Fruit fly (Drosophila melanogaster) whole organism, embryonic: ENCODE data around the gene lilli.
A peak's percentile ranks its signal among the peaks of the same experiment; 100 is the strongest.

ENCODE experiments used
- Adf1 ChIP-seq: fragments of 200-800 bp; sonication (Bioruptor generic); IDR thresholded peaks from 2 replicates; pipeline ENCODE4 v1.3.6; 2022; ENCODE audit warnings: missing biosample characterization, missing genetic modification characterization
- Atf6 ChIP-seq: fragments of 200-800 bp; sonication (Bioruptor generic); IDR thresholded peaks from 2 replicates; pipeline ENCODE4 v1.3.6; 2022; ENCODE audit warnings: missing biosample characterization, missing genetic modification characterization
- Awh ChIP-seq: fragments of 200-800 bp; sonication (Bioruptor generic); IDR thresholded peaks from 2 replicates; pipeline ENCODE4, ENCODE4 v1.3.6; 2022; ENCODE audit warnings: missing biosample characterization, missing genetic modification characterization
- CG10267 ChIP-seq: fragments of 200-800 bp; sonication (Bioruptor generic); optimal IDR thresholded peaks from 2 replicates; lab custom pipeline; 2018; ENCODE audit warnings: missing biosample characterization, mild to moderate bottlenecking, missing genetic modification characterization, moderate library complexity
- CG10321 ChIP-seq: fragments of 200-800 bp; sonication (Bioruptor generic); IDR thresholded peaks from 2 replicates; pipeline ENCODE4 v1.3.6; 2022; ENCODE audit warnings: missing biosample characterization, missing genetic modification characterization
- CG10462 ChIP-seq: fragments of 200-800 bp; sonication (Bioruptor generic); optimal IDR thresholded peaks from 2 replicates; lab custom pipeline; 2016; ENCODE audit warnings: missing biosample characterization, missing genetic modification characterization
- CG11504 ChIP-seq: fragments of 200-800 bp; sonication (Bioruptor generic); optimal IDR thresholded peaks from 3 replicates; lab custom pipeline; 2019; ENCODE audit warnings: missing biosample characterization, mild to moderate bottlenecking, missing genetic modification characterization, moderate library complexity
- CG12236 ChIP-seq: fragments of 200-800 bp; sonication (Bioruptor generic); optimal IDR thresholded peaks from 2 replicates; lab custom pipeline; 2016; ENCODE audit warnings: missing biosample characterization, missing genetic modification characterization
- CG12659 ChIP-seq: fragments of 200-800 bp; sonication (Bioruptor generic); optimal IDR thresholded peaks from 3 replicates; lab custom pipeline; 2017; ENCODE audit warnings: mild to moderate bottlenecking, missing biosample characterization, missing genetic modification reagents, missing genetic modification characterization
- CG13123 ChIP-seq: fragments of 200-800 bp; sonication (Bioruptor generic); optimal IDR thresholded peaks from 2 replicates; lab custom pipeline; 2016; ENCODE audit warnings: missing biosample characterization, missing genetic modification characterization
- CG14014 ChIP-seq: fragments of 200-800 bp; sonication (Bioruptor generic); IDR thresholded peaks from 2 replicates; pipeline ENCODE4 v1.3.6; 2022; ENCODE audit warnings: missing biosample characterization, missing genetic modification characterization
- CG14667 ChIP-seq: fragments of 200-800 bp; sonication (Bioruptor generic); IDR thresholded peaks from 2 replicates; pipeline ENCODE4 v1.3.6; 2022; ENCODE audit warnings: missing biosample characterization, missing genetic modification characterization
- CG18011 ChIP-seq: fragments of 200-800 bp; sonication (Bioruptor generic); optimal IDR thresholded peaks from 2 replicates; lab custom pipeline; 2017; ENCODE audit warnings: missing biosample characterization, missing genetic modification characterization, mild to moderate bottlenecking, moderate library complexity, missing genotype
- CG30431 ChIP-seq: fragments of 200-800 bp; sonication (Bioruptor generic); optimal IDR thresholded peaks from 2 replicates; lab custom pipeline; 2017; ENCODE audit warnings: missing biosample characterization, missing genetic modification characterization
- CG31224 ChIP-seq: fragments of 200-800 bp; sonication (Bioruptor generic); IDR thresholded peaks from 2 replicates; pipeline ENCODE4 v1.3.6; 2022; ENCODE audit warnings: missing biosample characterization, missing genetic modification characterization
- CG34376 ChIP-seq: fragments of 200-800 bp; sonication (Bioruptor generic); optimal IDR thresholded peaks from 2 replicates; lab custom pipeline; 2018; ENCODE audit warnings: missing biosample characterization, mild to moderate bottlenecking, missing genetic modification characterization
- CG3838 ChIP-seq: fragments of 200-800 bp; sonication (Bioruptor generic); optimal IDR thresholded peaks from 3 replicates; lab custom pipeline; 2016; ENCODE audit warnings: missing biosample characterization, missing genetic modification characterization
- CG42726 ChIP-seq: fragments of 200-800 bp; sonication (Bioruptor generic); IDR thresholded peaks from 2 replicates; pipeline ENCODE4 v1.3.6; 2022; ENCODE audit warnings: missing biosample characterization, missing genetic modification characterization; ENCODE audit not compliant: partially characterized antibody
- CG4617 ChIP-seq: fragments of 200-800 bp; sonication (Bioruptor generic); optimal IDR thresholded peaks from 3 replicates; lab custom pipeline; 2016; ENCODE audit warnings: missing biosample characterization, missing genetic modification characterization, borderline replicate concordance
- CG6254 ChIP-seq: fragments of 200-800 bp; sonication (Bioruptor generic); optimal IDR thresholded peaks from 3 replicates; lab custom pipeline; 2017; ENCODE audit warnings: mild to moderate bottlenecking, missing biosample characterization, missing genetic modification reagents, missing genetic modification characterization
- CG7963 ChIP-seq: fragments of 200-800 bp; sonication (Bioruptor generic); IDR thresholded peaks from 3 replicates; pipeline ENCODE4 v1.3.6; 2022; ENCODE audit warnings: missing biosample characterization, missing genetic modification characterization; ENCODE audit not compliant: partially characterized antibody
- CG7987 ChIP-seq: fragments of 200-800 bp; sonication (Bioruptor generic); optimal IDR thresholded peaks from 2 replicates; lab custom pipeline; 2018; ENCODE audit warnings: missing biosample characterization, mild to moderate bottlenecking, missing genetic modification characterization, moderate library complexity
- CG8281 ChIP-seq: fragments of 200-800 bp; sonication (Bioruptor generic); optimal IDR thresholded peaks from 2 replicates; lab custom pipeline; 2018; ENCODE audit warnings: missing biosample characterization, mild to moderate bottlenecking, missing genetic modification characterization, moderate library complexity
- CG9876 ChIP-seq: fragments of 200-800 bp; sonication (Bioruptor generic); optimal IDR thresholded peaks from 2 replicates; lab custom pipeline; 2016; ENCODE audit warnings: missing biosample characterization, missing genetic modification characterization
- Dbx ChIP-seq: fragments of 200-800 bp; sonication (Bioruptor generic); IDR thresholded peaks from 3 replicates; pipeline ENCODE4 v1.3.6; 2022; ENCODE audit warnings: missing biosample characterization, missing genetic modification characterization
- E2f1 ChIP-seq: fragments of 200-800 bp; sonication (Bioruptor generic); IDR thresholded peaks from 2 replicates; pipeline ENCODE4 v1.3.6; 2022; ENCODE audit warnings: missing biosample characterization, missing genetic modification characterization
- E2f2 ChIP-seq: fragments of 200-800 bp; sonication (Bioruptor generic); IDR thresholded peaks from 2 replicates; pipeline ENCODE4 v1.3.6; 2022; ENCODE audit warnings: missing biosample characterization, missing genetic modification characterization
- HLHmδ ChIP-seq: fragments of 200-800 bp; sonication (Bioruptor generic); optimal IDR thresholded peaks from 2 replicates; lab custom pipeline; 2018; ENCODE audit warnings: missing biosample characterization, mild to moderate bottlenecking, missing genetic modification characterization, moderate library complexity
- Hmx ChIP-seq: fragments of 200-800 bp; sonication (Bioruptor generic); optimal IDR thresholded peaks from 2 replicates; lab custom pipeline; 2016; ENCODE audit warnings: missing biosample characterization, missing genetic modification characterization
- NC2β ChIP-seq: fragments of 200-800 bp; sonication (Bioruptor generic); optimal IDR thresholded peaks from 2 replicates; lab custom pipeline; 2016; ENCODE audit warnings: missing biosample characterization, missing genetic modification characterization
- Nf-YA ChIP-seq: fragments of 200-800 bp; sonication (Bioruptor generic); IDR thresholded peaks from 2 replicates; pipeline ENCODE4 v1.3.6; 2022; ENCODE audit warnings: missing biosample characterization, missing genetic modification characterization
- Sox102F ChIP-seq: fragments of 200-800 bp; sonication (Bioruptor generic); optimal IDR thresholded peaks from 2 replicates; lab custom pipeline; 2018; ENCODE audit warnings: missing biosample characterization, mild to moderate bottlenecking, missing genetic modification characterization, moderate library complexity
- Stat92E ChIP-seq, 3 experiments: fragments of >200 bp in 2 of 3; fragments of 200-800 bp in 1 of 3; sonication (Bioruptor generic) in 1 of 3; optimal IDR thresholded peaks; 2 replicates each; lab custom pipeline; 2017 to 2019; ENCODE audit warnings: missing biosample characterization in 3 of 3, missing genetic modification characterization in 3 of 3, mild to moderate bottlenecking in 1 of 3, moderate library complexity in 1 of 3
- Trl ChIP-seq, 3 experiments: fragments of >200 bp in 2 of 3; fragments of 200-800 bp in 1 of 3; sonication (Bioruptor generic) in 1 of 3; optimal IDR thresholded peaks; 2 replicates in 1 of 3; 3 replicates in 2 of 3; lab custom pipeline; 2016 to 2017; ENCODE audit warnings: missing biosample characterization in 1 of 3, missing genetic modification characterization in 1 of 3
- abd-A ChIP-seq: fragments of 200-800 bp; sonication (Bioruptor generic); optimal IDR thresholded peaks from 3 replicates; lab custom pipeline; 2019; ENCODE audit warnings: missing biosample characterization, mild to moderate bottlenecking, missing genetic modification characterization, moderate library complexity
- bsh ChIP-seq, 2 experiments: fragments of 200-800 bp; sonication (Bioruptor generic); optimal IDR thresholded peaks; 2 replicates each; lab custom pipeline; 2017 to 2018; ENCODE audit warnings: mild to moderate bottlenecking in 2 of 2, missing biosample characterization in 2 of 2, missing genetic modification characterization in 2 of 2, moderate library complexity in 1 of 2
- btn ChIP-seq: fragments of 200-800 bp; sonication (Bioruptor generic); optimal IDR thresholded peaks from 2 replicates; lab custom pipeline; 2016; ENCODE audit warnings: missing biosample characterization, missing genetic modification characterization
- cato ChIP-seq: fragments of 200-800 bp; sonication (Bioruptor generic); optimal IDR thresholded peaks from 2 replicates; lab custom pipeline; 2016; ENCODE audit warnings: missing biosample characterization, missing genetic modification characterization, borderline replicate concordance
- chm ChIP-seq: fragments of 200-800 bp; sonication (Bioruptor generic); IDR thresholded peaks from 2 replicates; pipeline ENCODE4 v1.3.6; 2022; ENCODE audit warnings: missing biosample characterization, missing genetic modification characterization
- crp ChIP-seq, 2 experiments: fragments of 200-800 bp; sonication (Bioruptor generic); optimal IDR thresholded peaks; 2 replicates in 1 of 2; 3 replicates in 1 of 2; lab custom pipeline; 2017; ENCODE audit warnings: missing biosample characterization in 2 of 2, missing genetic modification characterization in 2 of 2, mild to moderate bottlenecking in 1 of 2, moderate library complexity in 1 of 2
- fd102C ChIP-seq: fragments of 200-800 bp; sonication (Bioruptor generic); optimal IDR thresholded peaks from 2 replicates; lab custom pipeline; 2018; ENCODE audit warnings: missing biosample characterization, mild to moderate bottlenecking, missing genetic modification characterization, moderate library complexity
- ftz-f1 ChIP-seq: fragments of 200-800 bp; sonication (Bioruptor generic); optimal IDR thresholded peaks from 2 replicates; lab custom pipeline; 2016; ENCODE audit warnings: missing biosample characterization, missing genetic modification characterization
- ind ChIP-seq: fragments of 200-800 bp; sonication (Bioruptor generic); optimal IDR thresholded peaks from 3 replicates; lab custom pipeline; 2016; ENCODE audit warnings: missing biosample characterization, missing genetic modification characterization
- jing ChIP-seq: fragments of 200-800 bp; sonication (Bioruptor generic); optimal IDR thresholded peaks from 2 replicates; lab custom pipeline; 2018; ENCODE audit warnings: missing biosample characterization, mild to moderate bottlenecking, missing genetic modification characterization
- phol ChIP-seq: fragments of 200-800 bp; sonication (Bioruptor generic); optimal IDR thresholded peaks from 3 replicates; lab custom pipeline; 2018; ENCODE audit warnings: missing biosample characterization, mild to moderate bottlenecking, missing genetic modification characterization, moderate library complexity
- rib ChIP-seq: fragments of 200-800 bp; sonication (Bioruptor generic); IDR thresholded peaks from 2 replicates; pipeline ENCODE4 v1.3.6; 2022; ENCODE audit warnings: missing biosample characterization, missing genetic modification characterization
- run ChIP-seq: fragments of 200-800 bp; sonication (Bioruptor generic); optimal IDR thresholded peaks from 3 replicates; lab custom pipeline; 2018; ENCODE audit warnings: missing biosample characterization, mild to moderate bottlenecking, missing genetic modification characterization
- sisA ChIP-seq: fragments of 200-800 bp; sonication (Bioruptor generic); IDR thresholded peaks from 2 replicates; pipeline ENCODE4 v1.3.6; 2022; ENCODE audit warnings: missing biosample characterization, missing genetic modification characterization
- tio ChIP-seq: fragments of 200-800 bp; sonication (Bioruptor generic); optimal IDR thresholded peaks from 2 replicates; lab custom pipeline; 2017; ENCODE audit warnings: missing biosample characterization, missing genetic modification characterization, inconsistent platforms
- vvl ChIP-seq: fragments of 200-800 bp; sonication (Bioruptor generic); IDR thresholded peaks from 2 replicates; pipeline ENCODE4 v1.3.6; 2022; ENCODE audit warnings: missing biosample characterization, missing genetic modification characterization

The lilli gene

DNA sequence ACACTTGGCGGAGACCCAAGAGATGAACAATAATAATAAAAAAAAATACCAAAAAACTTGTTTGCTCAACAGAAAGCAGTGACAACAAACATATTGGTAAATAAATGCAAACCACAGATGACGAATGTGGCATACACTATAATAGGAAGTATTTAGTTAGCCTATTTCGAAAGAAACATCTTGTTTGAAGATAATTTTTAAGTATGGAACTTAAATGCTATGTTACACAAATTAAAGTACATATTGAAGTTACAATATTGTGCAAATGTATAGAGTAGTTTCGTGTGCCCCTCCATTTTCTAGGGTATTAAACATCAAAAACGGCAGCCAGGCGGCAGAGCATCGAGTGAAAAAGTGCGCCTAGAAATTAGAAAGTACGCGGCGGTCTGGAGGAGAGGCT lies 117.7 kb downstream of the lilli start (continued):
- TF ChIP-seq bsh (GFP tag; optimal IDR thresholded peaks at IDR 0.05; lab: Kevin White, UChicago) (peak in 1 of 2 experiments; percentile 61), CG34376 (no peak), jing (GFP tag; lab: Kevin White, UChicago) (peak; percentile 31), CG11504 (peak; percentile 81), CG12659 (GFP tag; lab: Kevin White, UChicago) (peak; percentile 57), Adf1 (GFP tag; lab: Robert Waterston, UW) (no peak), abd-A (tag; lab: Kevin White, UChicago) (no peak), CG12236 (GFP tag; lab: Kevin White, UChicago) (no peak), ftz-f1 (GFP tag; lab: Kevin White, UChicago) (no peak), chm (GFP tag; lab: Robert Waterston, UW) (no peak), NC2β (GFP tag; lab: Kevin White, UChicago) (no peak), run (tag; lab: Kevin White, UChicago) (peak; percentile 56), crp (GFP tag; optimal IDR thresholded peaks at IDR 0.05; lab: Kevin White, UChicago) (no peak), Atf6 (no peak), btn (GFP tag; lab: Kevin White, UChicago) (peak; percentile 30), cato (GFP tag; lab: Kevin White, UChicago) (no peak), CG13123 (GFP tag; lab: Kevin White, UChicago) (no peak), Dbx (GFP tag; lab: Robert Waterston, UW) (no peak), CG30431 (GFP tag; lab: Kevin White, UChicago) (no peak), HLHmδ (GFP tag; lab: Kevin White, UChicago) (no peak), CG10267 (tag; lab: Kevin White, UChicago) (peak; percentile 30), CG8281 (tag; lab: Kevin White, UChicago) (peak; percentile 15), CG14667 (no peak), E2f1 (peak; percentile 42; the same call in 1 of the 2 replicates), CG42726 (GFP tag; lab: Robert Waterston, UW) (no peak), CG4617 (no peak), CG7963 (GFP tag; lab: Robert Waterston, UW) (no peak), phol (tag; lab: Kevin White, UChicago) (peak; percentile 66), CG9876 (GFP tag; lab: Kevin White, UChicago) (no peak), Stat92E (GFP tag; optimal IDR thresholded peaks at IDR 0.05; lab: Kevin White, UChicago) (no peak), CG31224 (no peak), CG14014 (peak; percentile 8; the same call in 1 of the 2 replicates), Hmx (no peak), Nf-YA (GFP tag; lab: Robert Waterston, UW) (peak; percentile 50; the same call in 1 of the 2 replicates), CG10462 (GFP tag; lab: Kevin White, UChicago) (no peak), tio (GFP tag; lab: Kevin White, UChicago) (no peak), vvl (GFP tag; lab: Robert Waterston, UW) (peak; percentile 69), CG10321 (GFP tag; lab: Robert Waterston, UW) (peak; percentile 19; the same call in 1 of the 2 replicates), CG3838 (no peak), sisA (peak; percentile 29; the same call in 1 of the 2 replicates), E2f2 (no peak), CG7987 (GFP tag; lab: Kevin White, UChicago) (no peak), CG18011 (no peak), Trl (optimal IDR thresholded peaks at IDR 0.05; lab: Kevin White, UChicago) (no peak), Trl (GFP tag; optimal IDR thresholded peaks at IDR 0.05; lab: Kevin White, UChicago) (no peak), CG6254 (GFP tag; lab: Kevin White, UChicago) (peak; percentile 43), Sox102F (GFP tag; lab: Kevin White, UChicago) (peak; percentile 86), Awh (no peak), ind (GFP tag; lab: Kevin White, UChicago) (peak; percentile 41), fd102C (GFP tag; lab: Kevin White, UChicago) (no peak), rib (no peak)
